Fruit fly (Drosophila melanogaster) whole organism, embryonic: ENCODE data around the gene CG7579.

Experiments used
- Atf3 ChIP-seq: fragments of 200-800 bp; sonication (Bioruptor generic); optimal IDR thresholded peaks from 3 replicates; lab custom pipeline; 2016; ENCODE audit warnings: missing biosample characterization, missing genetic modification characterization
- Awh ChIP-seq: fragments of 200-800 bp; sonication (Bioruptor generic); IDR thresholded peaks from 2 replicates; pipeline ENCODE4, ENCODE4 v1.3.6; 2022; ENCODE audit warnings: missing biosample characterization, missing genetic modification characterization
- CG18599 ChIP-seq: fragments of 200-800 bp; sonication (Bioruptor generic); optimal IDR thresholded peaks from 3 replicates; lab custom pipeline; 2017; ENCODE audit warnings: missing biosample characterization, missing genetic modification characterization, mild to moderate bottlenecking, moderate library complexity, missing genetic modification reagents
- Dbx ChIP-seq: fragments of 200-800 bp; sonication (Bioruptor generic); IDR thresholded peaks from 3 replicates; pipeline ENCODE4 v1.3.6; 2022; ENCODE audit warnings: missing biosample characterization, missing genetic modification characterization
- E2f1 ChIP-seq: fragments of 200-800 bp; sonication (Bioruptor generic); IDR thresholded peaks from 2 replicates; pipeline ENCODE4 v1.3.6; 2022; ENCODE audit warnings: missing biosample characterization, missing genetic modification characterization
- Lhr ChIP-seq: fragments of 200-800 bp; sonication (Bioruptor generic); optimal IDR thresholded peaks from 3 replicates; lab custom pipeline; 2017; ENCODE audit warnings: mild to moderate bottlenecking, missing biosample characterization, missing genetic modification reagents, missing genetic modification characterization
- eyg ChIP-seq: fragments of 200-800 bp; sonication (Bioruptor generic); optimal IDR thresholded peaks from 3 replicates; lab custom pipeline; 2016; ENCODE audit warnings: missing biosample characterization, missing genetic modification characterization
- mld ChIP-seq: fragments of 200-800 bp; sonication (Bioruptor generic); IDR thresholded peaks from 3 replicates; pipeline ENCODE4 v1.3.6; 2022; ENCODE audit warnings: missing biosample characterization, missing genetic modification characterization; ENCODE audit not compliant: partially characterized antibody
- nmo ChIP-seq: fragments of 200-800 bp; sonication (Bioruptor generic); optimal IDR thresholded peaks from 2 replicates; lab custom pipeline; 2018; ENCODE audit warnings: missing biosample characterization, mild to moderate bottlenecking, missing genetic modification characterization, moderate library complexity
- psq ChIP-seq: fragments of 200-800 bp; sonication (Bioruptor generic); optimal IDR thresholded peaks from 2 replicates; lab custom pipeline; 2017; ENCODE audit warnings: missing biosample characterization, missing genetic modification characterization

dm6 chr3L:15650552-15650951 is 32.7 kb downstream of the CG7579 start, which contains the start of gene CG43084:
- TF ChIP-seq Awh (GFP tag; lab: Robert Waterston, UW) (no peak), Lhr (no peak), Dbx (GFP tag; lab: Robert Waterston, UW) (no peak), CG18599 (GFP tag; lab: Kevin White, UChicago) (no peak), psq (GFP tag; lab: Kevin White, UChicago) (no peak), Atf3 (GFP tag; lab: Kevin White, UChicago) (no peak), mld (GFP tag; lab: Robert Waterston, UW) (no peak), nmo (GFP tag; lab: Kevin White, UChicago) (no peak), E2f1 (GFP tag; lab: Robert Waterston, UW) (no peak), eyg (GFP tag; lab: Kevin White, UChicago) (no peak)
